In genomic region chrX:19172955-19173354, dm6 we compare ENCODE assay signal across 4 fruit fly cellular contexts.
A peak's percentile ranks its signal among the peaks of the same experiment; 100 is the strongest.
TF ChIP-seq lines count a peak whose summit lies in the region.

No protein-coding gene starts in this region.

- no peak for TF ChIP-seq CTCF in whole organism, embryonic (GFP tag; optimal IDR thresholded peaks at IDR 0.05; lab: Kevin White, UChicago)

TF ChIP-seq in whole organism, embryonic, 481 proteins besides CTCF, POLR2A, EP300 and RAD21 (continues in another document):
- peak; percentile 15; the same call in 1 of the 2 replicates for TF ChIP-seq seq (GFP tag; IDR thresholded peaks at IDR 0.05; lab: Robert Waterston, UW)
- TF ChIP-seq CG3726 (GFP tag; IDR thresholded peaks at IDR 0.05; lab: Robert Waterston, UW) = no peak
- 0 out of 2 replicates have a peak, but pooled peaks have one; percentile 8 for TF ChIP-seq Adf1 (GFP tag; IDR thresholded peaks at IDR 0.05; lab: Robert Waterston, UW)
- TF ChIP-seq Oli (tag; optimal IDR thresholded peaks at IDR 0.05; lab: Kevin White, UChicago) = no peak
- TF ChIP-seq fru (optimal IDR thresholded peaks at IDR 0.05; lab: Kevin White, UChicago) = no peak
- no peak for TF ChIP-seq NK7.1 (GFP tag; optimal IDR thresholded peaks at IDR 0.05; lab: Kevin White, UChicago)
- peak; percentile 6 for TF ChIP-seq fd96Cb (tag; optimal IDR thresholded peaks at IDR 0.05; lab: Kevin White, UChicago)
- no peak for TF ChIP-seq bcd (GFP tag; optimal IDR thresholded peaks at IDR 0.05; lab: Kevin White, UChicago)
- TF ChIP-seq CG12744 (GFP tag; optimal IDR thresholded peaks at IDR 0.05; lab: Kevin White, UChicago) = no peak
- no peak for TF ChIP-seq CG2129 (GFP tag; IDR thresholded peaks at IDR 0.05; lab: Robert Waterston, UW; ENCODE audit: partially characterized antibody)
- no peak for TF ChIP-seq sima (GFP tag; optimal IDR thresholded peaks at IDR 0.05; lab: Kevin White, UChicago)
- no peak for TF ChIP-seq Lhr (GFP tag; optimal IDR thresholded peaks at IDR 0.05; lab: Kevin White, UChicago)
- no peak for TF ChIP-seq zen (tag; optimal IDR thresholded peaks at IDR 0.05; lab: Kevin White, UChicago)
- no peak for TF ChIP-seq CG10431 (GFP tag; optimal IDR thresholded peaks at IDR 0.05; lab: Kevin White, UChicago)
- TF ChIP-seq Fer3 (tag; optimal IDR thresholded peaks at IDR 0.05; lab: Kevin White, UChicago) = no peak
- no peak for TF ChIP-seq Meics (GFP tag; optimal IDR thresholded peaks at IDR 0.05; lab: Kevin White, UChicago)
- no peak for TF ChIP-seq nmo (GFP tag; optimal IDR thresholded peaks at IDR 0.05; lab: Kevin White, UChicago)
- 0 out of 3 replicates have a peak, but pooled peaks have one; percentile 14 for TF ChIP-seq ci (GFP tag; IDR thresholded peaks at IDR 0.05; lab: Robert Waterston, UW)
- TF ChIP-seq CG11247 (GFP tag; IDR thresholded peaks at IDR 0.05; lab: Robert Waterston, UW) = no peak
- no peak for TF ChIP-seq gfzf (GFP tag; optimal IDR thresholded peaks at IDR 0.05; lab: Kevin White, UChicago)
- no peak for TF ChIP-seq PHDP (tag; optimal IDR thresholded peaks at IDR 0.05; lab: Kevin White, UChicago)
- TF ChIP-seq Ravus (GFP tag; IDR thresholded peaks at IDR 0.05; lab: Robert Waterston, UW) = no peak
- TF ChIP-seq CG11085 (GFP tag; IDR thresholded peaks at IDR 0.05; lab: Robert Waterston, UW) = no peak

TF ChIP-seq in whole organism, prepupa, 60 proteins besides CTCF, POLR2A, EP300 and RAD21 (continues in another document):
- no peak for TF ChIP-seq CG6854 (GFP tag; optimal IDR thresholded peaks at IDR 0.05; lab: Kevin White, UChicago)
- TF ChIP-seq Met (GFP tag; optimal IDR thresholded peaks at IDR 0.05; lab: Kevin White, UChicago) = peak; percentile 27
- TF ChIP-seq achi (GFP tag; optimal IDR thresholded peaks at IDR 0.05; lab: Kevin White, UChicago) = peak; percentile 58
- no peak for TF ChIP-seq CG11902 (GFP tag; optimal IDR thresholded peaks at IDR 0.05; lab: Kevin White, UChicago)
- peak; percentile 34 for TF ChIP-seq CG31627 (GFP tag; optimal IDR thresholded peaks at IDR 0.05; lab: Kevin White, UChicago)
- TF ChIP-seq acj6 (GFP tag; optimal IDR thresholded peaks at IDR 0.05; lab: Kevin White, UChicago) = peak; percentile 53
- TF ChIP-seq CG15336 (GFP tag; IDR thresholded peaks at IDR 0.05; lab: Robert Waterston, UW) = peak; percentile 58
- TF ChIP-seq lz (GFP tag; optimal IDR thresholded peaks at IDR 0.05; lab: Kevin White, UChicago) = peak; percentile 16
- TF ChIP-seq net (GFP tag; optimal IDR thresholded peaks at IDR 0.05; lab: Kevin White, UChicago) = peak; percentile 39
- TF ChIP-seq pdm3 (GFP tag; optimal IDR thresholded peaks at IDR 0.05; lab: Kevin White, UChicago) = peak; percentile 60
- TF ChIP-seq CG6808 (GFP tag; optimal IDR thresholded peaks at IDR 0.05; lab: Kevin White, UChicago) = peak; percentile 41
- no peak for TF ChIP-seq esn (GFP tag; optimal IDR thresholded peaks at IDR 0.05; lab: Kevin White, UChicago)
- peak; percentile 22 for TF ChIP-seq CG6276 (GFP tag; optimal IDR thresholded peaks at IDR 0.05; lab: Kevin White, UChicago)
- TF ChIP-seq CG11762 (GFP tag; optimal IDR thresholded peaks at IDR 0.05; lab: Kevin White, UChicago; ENCODE audit: insufficient read depth) = no peak
- peak; percentile 52 for TF ChIP-seq CG32006 (GFP tag; optimal IDR thresholded peaks at IDR 0.05; lab: Kevin White, UChicago)
- TF ChIP-seq CG8319 (GFP tag; optimal IDR thresholded peaks at IDR 0.05; lab: Kevin White, UChicago) = no peak
- TF ChIP-seq Sox102F (GFP tag; optimal IDR thresholded peaks at IDR 0.05; lab: Kevin White, UChicago) = no peak
- peak; percentile 62 for TF ChIP-seq CG10669 (GFP tag; optimal IDR thresholded peaks at IDR 0.05; lab: Kevin White, UChicago)
- peak; percentile 39 for TF ChIP-seq Sox14 (GFP tag; optimal IDR thresholded peaks at IDR 0.05; lab: Kevin White, UChicago)
- peak; percentile 39 for TF ChIP-seq ss (GFP tag; optimal IDR thresholded peaks at IDR 0.05; lab: Kevin White, UChicago)
- peak; percentile 32 for TF ChIP-seq topi (GFP tag; optimal IDR thresholded peaks at IDR 0.05; lab: Kevin White, UChicago)
- TF ChIP-seq CG6792 (GFP tag; optimal IDR thresholded peaks at IDR 0.05; lab: Kevin White, UChicago) = peak; percentile 20
- TF ChIP-seq Eip75B (GFP tag; optimal IDR thresholded peaks at IDR 0.05; lab: Kevin White, UChicago) = peak; percentile 35
- TF ChIP-seq Smox (GFP tag; optimal IDR thresholded peaks at IDR 0.05; lab: Kevin White, UChicago) = no peak

TF ChIP-seq in whole organism, pupa, 21 proteins besides CTCF, POLR2A, EP300 and RAD21:
- TF ChIP-seq D1 (tag; optimal IDR thresholded peaks at IDR 0.05; lab: Kevin White, UChicago) (no peak), CG15710 (tag; optimal IDR thresholded peaks at IDR 0.05; lab: Kevin White, UChicago) (peak; percentile 50), CG34367 (tag; optimal IDR thresholded peaks at IDR 0.05; lab: Kevin White, UChicago) (peak; percentile 61), Ets98B (GFP tag; IDR thresholded peaks at IDR 0.05; lab: Robert Waterston, UW) (peak; percentile 41), rn (GFP tag; IDR thresholded peaks at IDR 0.05; lab: Robert Waterston, UW) (peak; percentile 36; the same call in 1 of the 2 replicates), CG4496 (GFP tag; IDR thresholded peaks at IDR 0.05; lab: Robert Waterston, UW) (peak; percentile 66), CG9948 (tag; optimal IDR thresholded peaks at IDR 0.05; lab: Kevin White, UChicago) (peak; percentile 58), CG14655 (GFP tag; optimal IDR thresholded peaks at IDR 0.05; lab: Kevin White, UChicago) (peak; percentile 70), CG8159 (tag; optimal IDR thresholded peaks at IDR 0.05; lab: Kevin White, UChicago) (peak; percentile 67), Snoo (tag; optimal IDR thresholded peaks at IDR 0.05; lab: Kevin White, UChicago) (no peak), CG13204 (GFP tag; optimal IDR thresholded peaks at IDR 0.05; lab: Kevin White, UChicago) (no peak), Pif1A (GFP tag; optimal IDR thresholded peaks at IDR 0.05; lab: Kevin White, UChicago) (peak; percentile 51), fd96Ca (GFP tag; IDR thresholded peaks at IDR 0.05; lab: Robert Waterston, UW) (peak; percentile 77), EcR (GFP tag; optimal IDR thresholded peaks at IDR 0.05; lab: Kevin White, UChicago) (no peak), CG32121 (GFP tag; IDR thresholded peaks at IDR 0.05; lab: Robert Waterston, UW) (peak; percentile 23; the same call in 1 of the 2 replicates), CG8301 (tag; optimal IDR thresholded peaks at IDR 0.05; lab: Kevin White, UChicago) (peak; percentile 38), Pif1B (GFP tag; optimal IDR thresholded peaks at IDR 0.05; lab: Kevin White, UChicago) (peak; percentile 37), CG10348 (GFP tag; IDR thresholded peaks at IDR 0.05; lab: Robert Waterston, UW) (no peak), CG12605 (GFP tag; IDR thresholded peaks at IDR 0.05; lab: Robert Waterston, UW) (peak; percentile 33; the same call in 1 of the 2 replicates), CG17806 (tag; optimal IDR thresholded peaks at IDR 0.05; lab: Kevin White, UChicago) (peak; percentile 71), gl (tag; optimal IDR thresholded peaks at IDR 0.05; lab: Kevin White, UChicago) (peak; percentile 36)

TF ChIP-seq in whole organism, wandering third instar larva, 38 proteins besides CTCF, POLR2A, EP300 and RAD21:
- TF ChIP-seq GATAd (GFP tag; optimal IDR thresholded peaks at IDR 0.05; lab: Kevin White, UChicago) = no peak
- peak; percentile 9 for TF ChIP-seq ey (GFP tag; optimal IDR thresholded peaks at IDR 0.05; lab: Kevin White, UChicago)
- TF ChIP-seq foxo (GFP tag; optimal IDR thresholded peaks at IDR 0.05; lab: Kevin White, UChicago) = peak in 1 of 2 experiments; percentile 4
TF ChIP-seq in whole organism, wandering third instar larva: peak in this region for 2.

Comparison
In these comparisons a context has a peak if more than half of its experiments do, and no peak if none do; other contexts are left out.
1. Of the 7 proteins assayed by ChIP-seq in both whole organism, embryonic and whole organism, prepupa: peak only in whole organism, embryonic: Blimp-1 and Sox102F; only in whole organism, prepupa: Gug, Hr39 and Lpt; in both: none; in neither: 2.